Fruit fly (Drosophila melanogaster) whole organism, embryonic: ENCODE measurements around the gene Jhbp7.

Source experiments
- C15 ChIP-seq: fragments of 200-800 bp; sonication (Bioruptor generic); IDR thresholded peaks from 3 replicates; pipeline ENCODE4 v1.3.6; 2022; ENCODE audit warnings: missing biosample characterization, missing genetic modification characterization
- CG1024 ChIP-seq: fragments of 200-800 bp; sonication (Bioruptor generic); IDR thresholded peaks from 2 replicates; pipeline ENCODE4 v1.3.6; 2022; ENCODE audit warnings: missing biosample characterization, missing genetic modification characterization
- CG10462 ChIP-seq: fragments of 200-800 bp; sonication (Bioruptor generic); optimal IDR thresholded peaks from 2 replicates; lab custom pipeline; 2016; ENCODE audit warnings: missing biosample characterization, missing genetic modification characterization
- CG13296 ChIP-seq: fragments of 200-800 bp; sonication (Bioruptor generic); optimal IDR thresholded peaks from 3 replicates; lab custom pipeline; 2018; ENCODE audit warnings: missing biosample characterization, mild to moderate bottlenecking, missing genetic modification characterization
- CG14014 ChIP-seq: fragments of 200-800 bp; sonication (Bioruptor generic); IDR thresholded peaks from 2 replicates; pipeline ENCODE4 v1.3.6; 2022; ENCODE audit warnings: missing biosample characterization, missing genetic modification characterization
- CG14710 ChIP-seq: fragments of 200-800 bp; sonication (Bioruptor generic); optimal IDR thresholded peaks from 3 replicates; lab custom pipeline; 2019; ENCODE audit warnings: missing biosample characterization, mild to moderate bottlenecking, missing genetic modification characterization, moderate library complexity
- CG15514 ChIP-seq: fragments of 200-800 bp; sonication (Bioruptor generic); optimal IDR thresholded peaks from 3 replicates; lab custom pipeline; 2017; ENCODE audit warnings: missing biosample characterization, missing genetic modification characterization, mild to moderate bottlenecking, moderate library complexity, missing genetic modification reagents
- CG17328 ChIP-seq: fragments of 200-800 bp; sonication (Bioruptor generic); IDR thresholded peaks from 2 replicates; pipeline ENCODE4 v1.3.6; 2022; ENCODE audit warnings: missing biosample characterization, missing genetic modification characterization
- CG18599 ChIP-seq: fragments of 200-800 bp; sonication (Bioruptor generic); optimal IDR thresholded peaks from 3 replicates; lab custom pipeline; 2017; ENCODE audit warnings: missing biosample characterization, missing genetic modification characterization, mild to moderate bottlenecking, moderate library complexity, missing genetic modification reagents
- CG2678 ChIP-seq: fragments of 200-800 bp; sonication (Bioruptor generic); optimal IDR thresholded peaks from 3 replicates; lab custom pipeline; 2019; ENCODE audit warnings: missing biosample characterization, mild to moderate bottlenecking, missing genetic modification characterization, moderate library complexity
- CG31365 ChIP-seq: fragments of 200-800 bp; sonication (Bioruptor generic); optimal IDR thresholded peaks from 2 replicates; lab custom pipeline; 2018; ENCODE audit warnings: missing biosample characterization, mild to moderate bottlenecking, missing genetic modification characterization
- CG32532 ChIP-seq: fragments of 200-800 bp; sonication (Bioruptor generic); IDR thresholded peaks from 2 replicates; pipeline ENCODE4 v1.3.6; 2022; ENCODE audit warnings: missing biosample characterization, missing genetic modification characterization
- CG33213 ChIP-seq: fragments of 200-800 bp; sonication (Bioruptor generic); optimal IDR thresholded peaks from 3 replicates; lab custom pipeline; 2016; ENCODE audit warnings: missing biosample characterization, missing genetic modification characterization
- CG34376 ChIP-seq: fragments of 200-800 bp; sonication (Bioruptor generic); optimal IDR thresholded peaks from 2 replicates; lab custom pipeline; 2018; ENCODE audit warnings: missing biosample characterization, mild to moderate bottlenecking, missing genetic modification characterization
- CG42726 ChIP-seq: fragments of 200-800 bp; sonication (Bioruptor generic); IDR thresholded peaks from 2 replicates; pipeline ENCODE4 v1.3.6; 2022; ENCODE audit warnings: missing biosample characterization, missing genetic modification characterization; ENCODE audit not compliant: partially characterized antibody
- CG4617 ChIP-seq: fragments of 200-800 bp; sonication (Bioruptor generic); optimal IDR thresholded peaks from 3 replicates; lab custom pipeline; 2016; ENCODE audit warnings: missing biosample characterization, missing genetic modification characterization, borderline replicate concordance
- D19A ChIP-seq: fragments of 200-800 bp; optimal IDR thresholded peaks from 3 replicates; lab custom pipeline; 2019; ENCODE audit warnings: missing biosample characterization, mild to moderate bottlenecking, missing genetic modification characterization, moderate library complexity
- Deaf1 ChIP-seq: fragments of 200-800 bp; optimal IDR thresholded peaks from 3 replicates; lab custom pipeline; 2019; ENCODE audit warnings: missing biosample characterization, mild to moderate bottlenecking, missing genetic modification characterization, moderate library complexity
- Drgx ChIP-seq: fragments of 200-800 bp; sonication (Bioruptor generic); IDR thresholded peaks from 2 replicates; pipeline ENCODE4 v1.3.6; 2022; ENCODE audit warnings: missing biosample characterization, missing genetic modification characterization
- HLH4C ChIP-seq: fragments of 200-800 bp; sonication (Bioruptor generic); IDR thresholded peaks from 3 replicates; pipeline ENCODE4 v1.3.6; 2022; ENCODE audit warnings: missing biosample characterization, missing genetic modification characterization; ENCODE audit not compliant: partially characterized antibody
- Hr78 ChIP-seq, 2 experiments: fragments of 200-800 bp in 1 of 2; fragments of >200 bp in 1 of 2; sonication (Bioruptor generic) in 1 of 2; optimal IDR thresholded peaks; 2 replicates each; lab custom pipeline; 2017 to 2019; ENCODE audit warnings: missing biosample characterization in 2 of 2, missing genetic modification characterization in 2 of 2, mild to moderate bottlenecking in 1 of 2, moderate library complexity in 1 of 2
- Hsf ChIP-seq: fragments of 200-800 bp; sonication (Bioruptor generic); optimal IDR thresholded peaks from 3 replicates; lab custom pipeline; 2016; ENCODE audit warnings: missing biosample characterization, missing genetic modification characterization
- Mad ChIP-seq: fragments of 200-800 bp; sonication (Bioruptor generic); optimal IDR thresholded peaks from 2 replicates; lab custom pipeline; 2016; ENCODE audit warnings: missing biosample characterization, missing genetic modification characterization
- Oli ChIP-seq: fragments of 200-800 bp; sonication (Bioruptor generic); optimal IDR thresholded peaks from 2 replicates; lab custom pipeline; 2018; ENCODE audit warnings: missing biosample characterization, mild to moderate bottlenecking, missing genetic modification characterization, moderate library complexity
- Ptx1 ChIP-seq: fragments of 200-800 bp; sonication (Bioruptor generic); IDR thresholded peaks from 2 replicates; pipeline ENCODE4 v1.3.6; 2022; ENCODE audit warnings: missing biosample characterization, missing genetic modification characterization
- Six4 ChIP-seq: fragments of 200-800 bp; sonication (Bioruptor generic); optimal IDR thresholded peaks from 2 replicates; lab custom pipeline; 2016; ENCODE audit warnings: missing biosample characterization, missing genetic modification characterization
- abd-A ChIP-seq: fragments of 200-800 bp; sonication (Bioruptor generic); optimal IDR thresholded peaks from 3 replicates; lab custom pipeline; 2019; ENCODE audit warnings: missing biosample characterization, mild to moderate bottlenecking, missing genetic modification characterization, moderate library complexity
- az2 ChIP-seq: fragments of 200-800 bp; sonication (Bioruptor generic); optimal IDR thresholded peaks from 3 replicates; lab custom pipeline; 2016; ENCODE audit warnings: missing biosample characterization, missing genetic modification characterization
- btn ChIP-seq: fragments of 200-800 bp; sonication (Bioruptor generic); optimal IDR thresholded peaks from 2 replicates; lab custom pipeline; 2016; ENCODE audit warnings: missing biosample characterization, missing genetic modification characterization
- chinmo ChIP-seq: fragments of 200-800 bp; sonication (Bioruptor generic); IDR thresholded peaks from 4 replicates; pipeline ENCODE4 v1.3.6; 2022; ENCODE audit warnings: missing biosample characterization, missing genetic modification characterization; ENCODE audit not compliant: partially characterized antibody
- croc ChIP-seq: fragments of 200-800 bp; sonication (Bioruptor generic); conservative IDR thresholded peaks from 3 replicates; pipeline ENCODE4 v1.3.6; 2022; ENCODE audit warnings: missing biosample characterization, missing genetic modification characterization
- dpn ChIP-seq, 2 experiments: fragments of 200-800 bp; sonication (Bioruptor generic); optimal IDR thresholded peaks; 3 replicates each; lab custom pipeline; 2016; ENCODE audit warnings: missing biosample characterization in 2 of 2, missing genetic modification characterization in 2 of 2
- eve ChIP-seq, 2 experiments: fragments of >200 bp; optimal IDR thresholded peaks; 2 replicates each; lab custom pipeline; 2017; ENCODE audit warnings: missing biosample characterization in 2 of 2, missing genetic modification characterization in 2 of 2
- exex ChIP-seq: fragments of 200-800 bp; sonication (Bioruptor generic); optimal IDR thresholded peaks from 4 replicates; lab custom pipeline; 2018; ENCODE audit warnings: missing biosample characterization, mild to moderate bottlenecking, missing genetic modification characterization, moderate library complexity
- grn ChIP-seq: fragments of 200-800 bp; sonication (Bioruptor generic); optimal IDR thresholded peaks from 3 replicates; lab custom pipeline; 2017; ENCODE audit warnings: missing biosample characterization, missing genetic modification characterization
- gsb ChIP-seq: fragments of 200-800 bp; sonication (Bioruptor generic); IDR thresholded peaks from 2 replicates; pipeline ENCODE4 v1.3.6; 2022; ENCODE audit warnings: missing biosample characterization, missing genetic modification characterization
- hth ChIP-seq: fragments of >200 bp; optimal IDR thresholded peaks from 2 replicates; lab custom pipeline; 2017; ENCODE audit warnings: inconsistent platforms
- inv ChIP-seq: fragments of 200-800 bp; sonication (Bioruptor generic); IDR thresholded peaks from 2 replicates; pipeline ENCODE4 v1.3.6; 2022; ENCODE audit warnings: missing biosample characterization, missing genetic modification characterization; ENCODE audit not compliant: partially characterized antibody
- lbe ChIP-seq: fragments of 200-800 bp; sonication (Bioruptor generic); optimal IDR thresholded peaks from 2 replicates; lab custom pipeline; 2016; ENCODE audit warnings: missing biosample characterization, mild to moderate bottlenecking, missing genetic modification characterization
- mirr ChIP-seq: fragments of 200-800 bp; sonication (Bioruptor generic); optimal IDR thresholded peaks from 3 replicates; lab custom pipeline; 2018; ENCODE audit warnings: missing biosample characterization, mild to moderate bottlenecking, missing genetic modification characterization
- oc ChIP-seq: fragments of 200-800 bp; sonication (Bioruptor generic); optimal IDR thresholded peaks from 2 replicates; lab custom pipeline; 2018; ENCODE audit warnings: missing biosample characterization, mild to moderate bottlenecking, missing genetic modification characterization, moderate library complexity
- odd ChIP-seq: fragments of 200-800 bp; sonication (Bioruptor generic); optimal IDR thresholded peaks from 2 replicates; lab custom pipeline; 2017; ENCODE audit warnings: missing biosample characterization, mild to moderate bottlenecking, missing genetic modification characterization
- seq ChIP-seq: fragments of 200-800 bp; sonication (Bioruptor generic); IDR thresholded peaks from 2 replicates; pipeline ENCODE4 v1.3.6; 2022; ENCODE audit warnings: missing biosample characterization, missing genetic modification characterization
- sqz ChIP-seq: fragments of 200-800 bp; sonication (Bioruptor generic); optimal IDR thresholded peaks from 3 replicates; lab custom pipeline; 2018; ENCODE audit warnings: missing biosample characterization, mild to moderate bottlenecking, missing genetic modification characterization
- ssp ChIP-seq: fragments of 200-800 bp; sonication (Bioruptor generic); IDR thresholded peaks from 2 replicates; pipeline ENCODE4 v1.3.6; 2022; ENCODE audit warnings: missing biosample characterization, missing genetic modification characterization
- sug ChIP-seq: fragments of 200-800 bp; optimal IDR thresholded peaks from 2 replicates; lab custom pipeline; 2019; ENCODE audit warnings: missing biosample characterization, mild to moderate bottlenecking, missing genetic modification characterization, moderate library complexity
- tio ChIP-seq: fragments of 200-800 bp; sonication (Bioruptor generic); optimal IDR thresholded peaks from 2 replicates; lab custom pipeline; 2017; ENCODE audit warnings: missing biosample characterization, missing genetic modification characterization, inconsistent platforms
- toy ChIP-seq: fragments of 200-800 bp; sonication (Bioruptor generic); IDR thresholded peaks from 2 replicates; pipeline ENCODE4 v1.3.6; 2022; ENCODE audit warnings: missing biosample characterization, missing genetic modification characterization
- vfl ChIP-seq: fragments of 200-800 bp; sonication (Bioruptor generic); optimal IDR thresholded peaks from 2 replicates; lab custom pipeline; 2016; ENCODE audit warnings: missing biosample characterization, missing genetic modification characterization
- wor ChIP-seq: fragments of 200-800 bp; sonication (Bioruptor generic); IDR thresholded peaks from 2 replicates; pipeline ENCODE4 v1.3.6; 2022; ENCODE audit warnings: missing biosample characterization, missing genetic modification characterization
- z ChIP-seq: fragments of 200-800 bp; sonication (Bioruptor generic); IDR thresholded peaks from 3 replicates; pipeline ENCODE4 v1.3.6; 2022; ENCODE audit warnings: missing biosample characterization, missing genetic modification characterization

Jhbp7 gene

dm6 chr3R:25209207-25209606 is 28.2 kb upstream of the Jhbp7 start:
- no peak for TF ChIP-seq Six4 (GFP tag; lab: Kevin White, UChicago)
- TF ChIP-seq wor (GFP tag; lab: Robert Waterston, UW), result no peak
- peak; percentile 6 for TF ChIP-seq CG15514 (GFP tag; lab: Kevin White, UChicago)
- no peak for TF ChIP-seq CG17328 (GFP tag; lab: Robert Waterston, UW)
- no peak for TF ChIP-seq vfl (GFP tag; lab: Kevin White, UChicago)
- no peak for TF ChIP-seq Ptx1 (GFP tag; lab: Robert Waterston, UW)
- TF ChIP-seq grn (GFP tag; lab: Kevin White, UChicago), result peak; percentile 56
- TF ChIP-seq sug (tag; lab: Kevin White, UChicago), result peak; percentile 31
- no peak for TF ChIP-seq Mad (GFP tag; lab: Kevin White, UChicago)
- peak; percentile 81 for TF ChIP-seq Deaf1 (tag; lab: Kevin White, UChicago)
- TF ChIP-seq mirr (GFP tag; lab: Kevin White, UChicago), result peak; percentile 24
- TF ChIP-seq z (GFP tag; lab: Robert Waterston, UW), result peak; percentile 91
- no peak for TF ChIP-seq toy (GFP tag; lab: Robert Waterston, UW)
- TF ChIP-seq abd-A, result no peak
- TF ChIP-seq CG33213, result no peak
- no peak for TF ChIP-seq Hsf (GFP tag; lab: Kevin White, UChicago)
- TF ChIP-seq CG4617 (GFP tag; lab: Kevin White, UChicago), result no peak
- TF ChIP-seq gsb (GFP tag; lab: Robert Waterston, UW), result no peak
- TF ChIP-seq exex, result peak; percentile 14
- TF ChIP-seq tio (GFP tag; lab: Kevin White, UChicago), result no peak
- no peak for TF ChIP-seq lbe (GFP tag; lab: Kevin White, UChicago)
- peak in 1 of 2 experiments; percentile 80 for TF ChIP-seq Hr78 (GFP tag; optimal IDR thresholded peaks at IDR 0.05; lab: Kevin White, UChicago)
- TF ChIP-seq eve (GFP tag; optimal IDR thresholded peaks at IDR 0.05; lab: Kevin White, UChicago), result peak in 1 of 2 experiments; percentile 43
- TF ChIP-seq oc, result no peak
- TF ChIP-seq CG34376 (GFP tag; lab: Kevin White, UChicago), result peak; percentile 18
- TF ChIP-seq CG42726, result no peak
- no peak for TF ChIP-seq dpn (GFP tag; optimal IDR thresholded peaks at IDR 0.05; lab: Kevin White, UChicago)
- TF ChIP-seq chinmo (GFP tag; lab: Robert Waterston, UW), result 0 out of 4 replicates have a peak, but pooled peaks have one; percentile 42
- TF ChIP-seq, all 482 proteins: peak for 11

- TF ChIP-seq odd (GFP tag; lab: Kevin White, UChicago) (no peak), ssp (GFP tag; lab: Robert Waterston, UW) (peak; percentile 37; the same call in 1 of the 2 replicates), D19A (tag; lab: Kevin White, UChicago) (no peak), CG32532 (GFP tag; lab: Robert Waterston, UW) (peak; percentile 70), sqz (GFP tag; lab: Kevin White, UChicago) (no peak), CG10462 (GFP tag; lab: Kevin White, UChicago) (no peak), HLH4C (peak; percentile 90), CG31365 (no peak), CG34376 (GFP tag; lab: Kevin White, UChicago) (no peak), inv (GFP tag; lab: Robert Waterston, UW) (peak; percentile 60; the same call in 1 of the 2 replicates), CG14014 (GFP tag; lab: Robert Waterston, UW) (no peak), Drgx (GFP tag; lab: Robert Waterston, UW) (no peak), C15 (GFP tag; lab: Robert Waterston, UW) (no peak), btn (GFP tag; lab: Kevin White, UChicago) (no peak), Six4 (GFP tag; lab: Kevin White, UChicago) (peak; percentile 13), CG18599 (GFP tag; lab: Kevin White, UChicago) (peak; percentile 32), croc (no peak), hth (lab: Kevin White, UChicago) (no peak), Oli (no peak), CG1024 (GFP tag; lab: Robert Waterston, UW) (no peak), az2 (GFP tag; lab: Kevin White, UChicago) (no peak), CG2678 (tag; lab: Kevin White, UChicago) (no peak), seq (GFP tag; lab: Robert Waterston, UW) (no peak), CG13296 (GFP tag; lab: Kevin White, UChicago) (no peak), CG14710 (tag; lab: Kevin White, UChicago) (peak; percentile 25)
These were observed 22.3 kb upstream of the Jhbp7 start, which contains the start of gene Saysd1 for dm6 chr3R:25215123-25215522. Saysd1 (minus strand) TSS chr3R:25215188.
